Worm (Caenorhabditis elegans) whole organism, young adult: ENCODE data around the gene such-1.

Experiments
- B0261.1 ChIP-seq: sonication (generic microtip); optimal IDR thresholded peaks from 2 replicates; lab custom pipeline; 2016; ENCODE audit warnings: mild to moderate bottlenecking, missing genetic modification characterization, moderate library complexity, missing compliant biosample characterization
- F10E7.11 ChIP-seq: sonication (generic microtip); optimal IDR thresholded peaks from 2 replicates; lab custom pipeline; 2017; ENCODE audit warnings: mild to moderate bottlenecking, missing genetic modification characterization, moderate library complexity, missing compliant biosample characterization
- F52B5.7 ChIP-seq: sonication (generic microtip); optimal IDR thresholded peaks from 2 replicates; lab custom pipeline; 2016; ENCODE audit warnings: mild to moderate bottlenecking, missing genetic modification characterization, missing compliant biosample characterization
- F57A8.1 ChIP-seq: fragments of 200-800 bp; sonication (Bioruptor generic); optimal IDR thresholded peaks from 2 replicates; lab custom pipeline; 2018; ENCODE audit warnings: mild to moderate bottlenecking, missing genetic modification characterization, moderate library complexity, missing compliant biosample characterization
- ZK185.1 ChIP-seq: sonication (generic microtip); optimal IDR thresholded peaks from 2 replicates; lab custom pipeline; 2016; ENCODE audit warnings: mild to moderate bottlenecking, missing genetic modification characterization, missing compliant biosample characterization; ENCODE audit not compliant: poor library complexity, severe bottlenecking
- akir-1 ChIP-seq: fragments of 200-800 bp; sonication (Bioruptor generic); optimal IDR thresholded peaks from 2 replicates; lab custom pipeline; 2018; ENCODE audit warnings: mild to moderate bottlenecking, missing genetic modification characterization, moderate library complexity, missing compliant biosample characterization
- attf-5 ChIP-seq: fragments of 200-800 bp; sonication (Bioruptor generic); optimal IDR thresholded peaks from 2 replicates; lab custom pipeline; 2018; ENCODE audit warnings: mild to moderate bottlenecking, missing genetic modification characterization, missing compliant biosample characterization
- cebp-1 ChIP-seq, 2 experiments: fragments of 200-800 bp in 1 of 2; sonication (Bioruptor generic) in 1 of 2; sonication (generic microtip) in 1 of 2; IDR thresholded peaks in 1 of 2; optimal IDR thresholded peaks in 1 of 2; 2 replicates each; pipeline versions ENCODE4 v1.3.6 to Lab custom; 2017 to 2022; ENCODE audit warnings: missing compliant biosample characterization in 2 of 2, missing genetic modification characterization in 2 of 2, mild to moderate bottlenecking in 1 of 2, missing genetic modification reagents in 1 of 2, moderate library complexity in 1 of 2
- ceh-91 ChIP-seq: fragments of 200-800 bp; sonication (Bioruptor generic); IDR thresholded peaks from 2 replicates; pipeline ENCODE4 v1.3.6; 2022; ENCODE audit warnings: missing genetic modification reagents, missing genetic modification characterization, missing compliant biosample characterization
- die-1 ChIP-seq: sonication (generic microtip); optimal IDR thresholded peaks from 2 replicates; lab custom pipeline; 2016; ENCODE audit warnings: missing genotype, mild to moderate bottlenecking, missing genetic modification characterization, missing compliant biosample characterization
- efl-1 ChIP-seq: fragments of 150-350 bp; optimal IDR thresholded peaks from 2 replicates; lab custom pipeline; 2014; ENCODE audit warnings: missing biosample characterization, missing genetic modification reagents, missing genetic modification characterization
- egrh-3 ChIP-seq: fragments of 200-800 bp; sonication (Bioruptor generic); IDR thresholded peaks from 2 replicates; pipeline ENCODE4 v1.3.6; 2022; ENCODE audit warnings: missing genetic modification reagents, missing genetic modification characterization, missing compliant biosample characterization
- fkh-3 ChIP-seq: sonication (generic microtip); optimal IDR thresholded peaks from 2 replicates; lab custom pipeline; 2016; ENCODE audit warnings: mild to moderate bottlenecking, missing genetic modification characterization, missing compliant biosample characterization
- hmg-1.2 ChIP-seq: fragments of 200-800 bp; sonication (Bioruptor generic); IDR thresholded peaks from 2 replicates; pipeline ENCODE4 v1.3.6; 2022; ENCODE audit warnings: missing genetic modification reagents, missing genetic modification characterization, missing compliant biosample characterization
- hmg-20 ChIP-seq: fragments of 200-800 bp; sonication (Bioruptor generic); IDR thresholded peaks from 2 replicates; pipeline ENCODE4 v1.3.6; 2022; ENCODE audit warnings: missing genetic modification reagents, missing genetic modification characterization, missing compliant biosample characterization
- hrde-1 ChIP-seq: sonication (generic microtip); optimal IDR thresholded peaks from 2 replicates; lab custom pipeline; 2016; ENCODE audit warnings: missing genetic modification characterization, mild to moderate bottlenecking, missing compliant biosample characterization, moderate library complexity, missing genotype, missing genetic modification reagents, borderline replicate concordance
- hsf-1 ChIP-seq: fragments of 200-800 bp; sonication (Bioruptor generic); IDR thresholded peaks from 2 replicates; pipeline ENCODE4 v1.3.6; 2022; ENCODE audit warnings: missing genetic modification reagents, missing genetic modification characterization, missing compliant biosample characterization
- let-607 ChIP-seq, 2 experiments: fragments of 200-800 bp in 1 of 2; sonication (Bioruptor generic) in 1 of 2; sonication (generic microtip) in 1 of 2; optimal IDR thresholded peaks; 2 replicates each; lab custom pipeline; 2016 to 2018; ENCODE audit warnings: mild to moderate bottlenecking in 2 of 2, missing compliant biosample characterization in 2 of 2, missing genetic modification characterization in 2 of 2, moderate library complexity in 2 of 2, missing genotype in 1 of 2
- lin-40 ChIP-seq: sonication (generic microtip); optimal IDR thresholded peaks from 2 replicates; lab custom pipeline; 2016; ENCODE audit warnings: missing genetic modification characterization, mild to moderate bottlenecking, missing compliant biosample characterization, missing genotype, missing genetic modification reagents
- lin-54 ChIP-seq: fragments of 200-800 bp; sonication (Bioruptor generic); optimal IDR thresholded peaks from 2 replicates; lab custom pipeline; 2018; ENCODE audit warnings: mild to moderate bottlenecking, missing genetic modification characterization, missing compliant biosample characterization
- lsy-27 ChIP-seq: sonication (generic microtip); optimal IDR thresholded peaks from 2 replicates; lab custom pipeline; 2017; ENCODE audit warnings: missing genetic modification characterization, mild to moderate bottlenecking, missing compliant biosample characterization, antibody characterized with exemption, missing genotype, borderline replicate concordance; ENCODE audit not compliant: insufficient read depth
- madf-8 ChIP-seq: fragments of 200-800 bp; sonication (Bioruptor generic); conservative IDR thresholded peaks from 2 replicates; pipeline ENCODE4 v1.3.6; 2022; ENCODE audit warnings: missing genetic modification reagents, missing genetic modification characterization, missing compliant biosample characterization
- nfya-1 ChIP-seq: sonication (generic microtip); optimal IDR thresholded peaks from 2 replicates; lab custom pipeline; 2017; ENCODE audit warnings: antibody characterized with exemption, missing compliant biosample characterization, missing genetic modification characterization, borderline replicate concordance; ENCODE audit not compliant: insufficient read depth
- nhr-179 ChIP-seq: sonication (generic microtip); optimal IDR thresholded peaks from 2 replicates; lab custom pipeline; 2016; ENCODE audit warnings: mild to moderate bottlenecking, missing genetic modification characterization, missing compliant biosample characterization
- nhr-80 ChIP-seq: sonication (generic microtip); optimal IDR thresholded peaks from 2 replicates; lab custom pipeline; 2016; ENCODE audit warnings: missing genetic modification characterization, missing compliant biosample characterization
- nhr-90 ChIP-seq: sonication (generic microtip); optimal IDR thresholded peaks from 2 replicates; lab custom pipeline; 2016; ENCODE audit warnings: missing genotype, mild to moderate bottlenecking, missing genetic modification characterization, missing compliant biosample characterization
- rec-8 ChIP-seq, 2 experiments: sonication (generic microtip); optimal IDR thresholded peaks; 2 replicates each; lab custom pipeline; 2016; ENCODE audit warnings: mild to moderate bottlenecking in 2 of 2, missing genetic modification characterization in 2 of 2, missing genetic modification reagents in 2 of 2, missing genotype in 2 of 2, missing biosample characterization in 1 of 2, missing compliant biosample characterization in 1 of 2, moderate library complexity in 1 of 2
- sea-2 ChIP-seq: fragments of 200-800 bp; sonication (Bioruptor generic); IDR thresholded peaks from 2 replicates; pipeline ENCODE4 v1.3.6; 2022; ENCODE audit warnings: missing genetic modification characterization, missing compliant biosample characterization
- snpc-1.1 ChIP-seq: sonication (generic microtip); optimal IDR thresholded peaks from 2 replicates; lab custom pipeline; 2017; ENCODE audit warnings: missing genetic modification characterization, mild to moderate bottlenecking, missing compliant biosample characterization, antibody characterized with exemption, moderate library complexity, missing genotype, missing genetic modification reagents; ENCODE audit not compliant: insufficient read depth
- snpc-4 ChIP-seq, 5 experiments: fragments of 150-350 bp in 1 of 5; sonication (generic microtip) in 4 of 5; optimal IDR thresholded peaks; 2 replicates each; lab custom pipeline; 2014 to 2018; ENCODE audit warnings: missing genetic modification characterization in 5 of 5, missing biosample characterization in 3 of 5, antibody characterized with exemption in 2 of 5, mild to moderate bottlenecking in 2 of 5, missing compliant biosample characterization in 2 of 5, missing genotype in 2 of 5, moderate library complexity in 2 of 5, missing genetic modification reagents in 1 of 5
- tbp1 ChIP-seq: fragments of 200-800 bp; sonication (Bioruptor generic); optimal IDR thresholded peaks from 2 replicates; lab custom pipeline; 2018; ENCODE audit warnings: mild to moderate bottlenecking, missing genetic modification characterization, missing compliant biosample characterization
- unc-62 ChIP-seq: fragments of 150-350 bp; optimal IDR thresholded peaks from 2 replicates; lab custom pipeline; 2014; ENCODE audit warnings: missing biosample characterization, missing genetic modification reagents, missing genetic modification characterization
- xnd-1 ChIP-seq: sonication (generic microtip); optimal IDR thresholded peaks from 2 replicates; lab custom pipeline; 2016; ENCODE audit warnings: missing genotype, missing genetic modification reagents, missing genetic modification characterization, missing compliant biosample characterization
- zfh-2 ChIP-seq: fragments of 200-800 bp; sonication (Bioruptor generic); conservative IDR thresholded peaks from 2 replicates; pipeline ENCODE4 v1.3.6; 2022; ENCODE audit warnings: missing genetic modification reagents, missing genetic modification characterization, missing compliant biosample characterization
- zim-3 ChIP-seq: sonication (generic microtip); optimal IDR thresholded peaks from 2 replicates; lab custom pipeline; 2017; ENCODE audit warnings: mild to moderate bottlenecking, missing genetic modification characterization, moderate library complexity, missing compliant biosample characterization
- ztf-26 ChIP-seq: sonication (generic microtip); optimal IDR thresholded peaks from 2 replicates; lab custom pipeline; 2017; ENCODE audit warnings: missing genetic modification characterization, missing compliant biosample characterization

The such-1 gene

ce11 chrIII:11496496-11496895, 27.1 kb downstream of the such-1 start, which contains the start of gene Y66D12A.24:
TSS of gene Y66D12A.24 (plus strand) at chrIII:11496865.
- TF ChIP-seq egrh-3, result peak; percentile 59
- peak; percentile 7 for TF ChIP-seq unc-62 (GFP tag; lab: Kevin White, UChicago)
- peak; percentile 40 for TF ChIP-seq tbp1 (GFP tag; lab: Kevin White, UChicago)
- TF ChIP-seq F52B5.7 (tag; lab: Kevin White, UChicago), result no peak
- TF ChIP-seq nfya-1, result no peak
- peak; percentile 30 for TF ChIP-seq lin-40 (tag; lab: Kevin White, UChicago)
- peak; percentile 91 for TF ChIP-seq nhr-80 (tag; lab: Kevin White, UChicago)
- TF ChIP-seq hmg-20, result no peak
- TF ChIP-seq B0261.1, result no peak
- no peak for TF ChIP-seq cebp-1 (GFP tag; IDR thresholded peaks at IDR 0.05; lab: Robert Waterston, UW)
- TF ChIP-seq cebp-1 (tag; optimal IDR thresholded peaks at IDR 0.05; lab: Kevin White, UChicago), result peak; percentile 53
- TF ChIP-seq F57A8.1 (GFP tag; lab: Kevin White, UChicago), result no peak
- TF ChIP-seq snpc-1.1 (tag; lab: Kevin White, UChicago), result no peak
- TF ChIP-seq rec-8 (tag; optimal IDR thresholded peaks at IDR 0.05; lab: Kevin White, UChicago), result no peak
- no peak for TF ChIP-seq akir-1 (GFP tag; lab: Kevin White, UChicago)
- no peak for TF ChIP-seq lsy-27 (tag; lab: Kevin White, UChicago)
- peak; percentile 32; the same call in 1 of the 2 replicates for TF ChIP-seq hmg-1.2 (GFP tag; lab: Robert Waterston, UW)
- TF ChIP-seq nhr-90 (tag; lab: Kevin White, UChicago), result peak; percentile 1
- no peak for TF ChIP-seq snpc-4 (GFP tag; optimal IDR thresholded peaks at IDR 0.05; lab: Kevin White, UChicago)
- TF ChIP-seq snpc-4 (tag; optimal IDR thresholded peaks at IDR 0.05; lab: Kevin White, UChicago), result no peak
- peak; percentile 58 for TF ChIP-seq attf-5 (GFP tag; lab: Kevin White, UChicago)
- 0 out of 2 replicates have a peak, but pooled peaks have one; percentile 22 for TF ChIP-seq zfh-2 (GFP tag; lab: Robert Waterston, UW)

- TF ChIP-seq ZK185.1 (tag; lab: Kevin White, UChicago) (no peak), F10E7.11 (tag; lab: Kevin White, UChicago) (no peak), hsf-1 (no peak), ztf-26 (tag; lab: Kevin White, UChicago) (no peak), fkh-3 (tag; lab: Kevin White, UChicago) (no peak), hrde-1 (tag; lab: Kevin White, UChicago) (no peak), efl-1 (no peak), zim-3 (tag; lab: Kevin White, UChicago) (no peak), snpc-4 (GFP tag; optimal IDR thresholded peaks at IDR 0.05; lab: Kevin White, UChicago) (no peak), snpc-4 (tag; optimal IDR thresholded peaks at IDR 0.05; lab: Kevin White, UChicago) (no peak), let-607 (tag; optimal IDR thresholded peaks at IDR 0.05; lab: Kevin White, UChicago) (no peak), F57A8.1 (GFP tag; lab: Kevin White, UChicago) (no peak), die-1 (no peak), lin-54 (no peak), madf-8 (GFP tag; lab: Robert Waterston, UW) (no peak), xnd-1 (tag; lab: Kevin White, UChicago) (no peak), sea-2 (GFP tag; lab: Robert Waterston, UW) (no peak), nhr-179 (tag; lab: Kevin White, UChicago) (no peak), ceh-91 (no peak)
Measured at ce11 chrIII:11492489-11492888, 31.1 kb downstream of the such-1 start.
